Worm (Caenorhabditis elegans) whole organism, L1 larva: ENCODE measurements around the gene nhr-235.

ENCODE experiments used
- C04F5.9 ChIP-seq: sonication (generic microtip); optimal IDR thresholded peaks from 2 replicates; lab custom pipeline; 2016; ENCODE audit warnings: missing genetic modification characterization, missing compliant biosample characterization
- C16A3.4 ChIP-seq: fragments of 150-350 bp; optimal IDR thresholded peaks from 2 replicates; lab custom pipeline; 2014; ENCODE audit warnings: missing biosample characterization, missing genetic modification characterization
- C34B4.2 ChIP-seq: sonication (generic microtip); optimal IDR thresholded peaks from 2 replicates; lab custom pipeline; 2017; ENCODE audit warnings: mild to moderate bottlenecking, missing genetic modification characterization, missing compliant biosample characterization
- aha-1 ChIP-seq: fragments of 150-350 bp; optimal IDR thresholded peaks from 2 replicates; lab custom pipeline; 2014; ENCODE audit warnings: missing biosample characterization, missing genetic modification characterization
- blmp-1 ChIP-seq: fragments of 150-350 bp; optimal IDR thresholded peaks from 2 replicates; lab custom pipeline; 2014; ENCODE audit warnings: missing biosample characterization, missing genetic modification characterization
- ceh-63 ChIP-seq: fragments of 200-800 bp; sonication (Bioruptor generic); optimal IDR thresholded peaks from 2 replicates; lab custom pipeline; 2018; ENCODE audit warnings: mild to moderate bottlenecking, missing genetic modification characterization, missing compliant biosample characterization
- ceh-82 ChIP-seq, 3 experiments: fragments of 150-350 bp in 1 of 3; sonication (generic microtip) in 2 of 3; optimal IDR thresholded peaks; 2 replicates each; lab custom pipeline; 2014 to 2017; ENCODE audit warnings: missing biosample characterization in 3 of 3, missing genetic modification characterization in 3 of 3
- ces-1 ChIP-seq: fragments of 150-350 bp; optimal IDR thresholded peaks from 2 replicates; lab custom pipeline; 2014; ENCODE audit warnings: missing biosample characterization, missing genetic modification reagents, missing genetic modification characterization
- dpl-1 ChIP-seq, 3 experiments: fragments of 150-350 bp in 2 of 3; sonication (generic microtip) in 1 of 3; optimal IDR thresholded peaks; 2 replicates each; lab custom pipeline; 2014 to 2017; ENCODE audit warnings: missing biosample characterization in 3 of 3, missing genetic modification characterization in 3 of 3, missing genetic modification reagents in 3 of 3
- efl-1 ChIP-seq, 4 experiments: fragments of 150-350 bp; optimal IDR thresholded peaks in 3 of 4; peaks in 1 of 4; 1 replicate in 1 of 4; 2 replicates in 3 of 4; lab custom pipeline; 2014; ENCODE audit warnings: missing biosample characterization in 2 of 4, missing genetic modification characterization in 2 of 4, missing genetic modification reagents in 2 of 4
- egl-13 ChIP-seq: sonication (generic microtip); optimal IDR thresholded peaks from 2 replicates; lab custom pipeline; 2016; ENCODE audit warnings: missing genotype, missing genetic modification reagents, missing genetic modification characterization, missing compliant biosample characterization
- ets-5 ChIP-seq: fragments of 200-800 bp; sonication (Bioruptor generic); IDR thresholded peaks from 2 replicates; pipeline ENCODE4 v1.3.6; 2022; ENCODE audit warnings: missing genetic modification characterization, missing compliant biosample characterization
- fkh-10 ChIP-seq: sonication (generic microtip); optimal IDR thresholded peaks from 2 replicates; lab custom pipeline; 2017; ENCODE audit warnings: missing biosample characterization, missing genetic modification reagents, missing genetic modification characterization
- fkh-8 ChIP-seq: sonication (generic microtip); optimal IDR thresholded peaks from 2 replicates; lab custom pipeline; 2016; ENCODE audit warnings: mild to moderate bottlenecking, missing genetic modification characterization, missing compliant biosample characterization
- grh-1 ChIP-seq: fragments of 200-800 bp; sonication (Bioruptor generic); IDR thresholded peaks from 2 replicates; pipeline ENCODE4 v1.3.6; 2022; ENCODE audit warnings: missing genetic modification reagents, missing genetic modification characterization, missing compliant biosample characterization
- hpl-2 ChIP-seq: fragments of 150-350 bp; optimal IDR thresholded peaks from 2 replicates; lab custom pipeline; 2014; ENCODE audit warnings: missing biosample characterization, missing genetic modification reagents, missing genetic modification characterization
- isw-1 ChIP-seq: fragments of 200-800 bp; sonication (Bioruptor generic); IDR thresholded peaks from 2 replicates; pipeline ENCODE4 v1.3.6; 2022; ENCODE audit warnings: missing genetic modification characterization, missing compliant biosample characterization
- jun-1 ChIP-seq: fragments of 150-350 bp; optimal IDR thresholded peaks from 2 replicates; lab custom pipeline; 2014; ENCODE audit warnings: missing biosample characterization, missing genetic modification reagents, missing genetic modification characterization
- lin-13 ChIP-seq: fragments of 150-350 bp; optimal IDR thresholded peaks from 2 replicates; lab custom pipeline; 2014; ENCODE audit warnings: missing biosample characterization, missing genetic modification reagents, missing genetic modification characterization
- lin-14 ChIP-seq: fragments of 200-800 bp; sonication (Bioruptor generic); optimal IDR thresholded peaks from 2 replicates; lab custom pipeline; 2018; ENCODE audit warnings: mild to moderate bottlenecking, missing genetic modification characterization, moderate library complexity, missing compliant biosample characterization
- lin-15B ChIP-seq: fragments of 150-350 bp; sonication (generic microtip); optimal IDR thresholded peaks from 3 replicates; lab custom pipeline; 2014; ENCODE audit warnings: missing biosample characterization, missing genetic modification characterization
- lin-35 ChIP-seq, 2 experiments: fragments of 150-350 bp; optimal IDR thresholded peaks; 2 replicates each; lab custom pipeline; 2014; ENCODE audit warnings: missing biosample characterization in 2 of 2, missing genetic modification characterization in 2 of 2, missing genetic modification reagents in 2 of 2
- lin-39 ChIP-seq: fragments of 150-350 bp; optimal IDR thresholded peaks from 2 replicates; lab custom pipeline; 2014; ENCODE audit warnings: missing biosample characterization, missing genetic modification reagents, missing genetic modification characterization
- mab-9 ChIP-seq: fragments of 200-800 bp; sonication (Bioruptor generic); IDR thresholded peaks from 2 replicates; pipeline ENCODE4 v1.3.6; 2022; ENCODE audit warnings: missing genetic modification reagents, missing genetic modification characterization, missing compliant biosample characterization
- mdl-1 ChIP-seq, 2 experiments: fragments of 150-350 bp; optimal IDR thresholded peaks; 2 replicates each; lab custom pipeline; 2014 to 2017; ENCODE audit warnings: missing biosample characterization in 2 of 2, missing genetic modification characterization in 2 of 2, inconsistent platforms in 1 of 2
- mef-2 ChIP-seq: fragments of 150-350 bp; optimal IDR thresholded peaks from 2 replicates; lab custom pipeline; 2014; ENCODE audit warnings: missing biosample characterization, missing genetic modification characterization
- nhr-11 ChIP-seq: fragments of 150-350 bp; optimal IDR thresholded peaks from 2 replicates; lab custom pipeline; 2014; ENCODE audit warnings: missing biosample characterization, missing genetic modification characterization
- nhr-19 ChIP-seq: fragments of 200-800 bp; sonication (Bioruptor generic); conservative IDR thresholded peaks from 2 replicates; pipeline ENCODE4 v1.3.6; 2022; ENCODE audit warnings: missing genetic modification characterization, missing compliant biosample characterization
- nhr-20 ChIP-seq: sonication (generic microtip); optimal IDR thresholded peaks from 2 replicates; lab custom pipeline; 2016; ENCODE audit warnings: mild to moderate bottlenecking, missing genetic modification characterization, missing compliant biosample characterization
- nhr-28 ChIP-seq: fragments of 150-350 bp; optimal IDR thresholded peaks from 2 replicates; lab custom pipeline; 2014; ENCODE audit warnings: missing biosample characterization, missing genetic modification characterization
- nhr-47 ChIP-seq: sonication (generic microtip); optimal IDR thresholded peaks from 2 replicates; lab custom pipeline; 2016; ENCODE audit warnings: mild to moderate bottlenecking, missing genetic modification characterization, moderate library complexity, missing compliant biosample characterization
- nhr-71 ChIP-seq: sonication (generic microtip); optimal IDR thresholded peaks from 2 replicates; lab custom pipeline; 2016; ENCODE audit warnings: mild to moderate bottlenecking, missing genetic modification characterization, moderate library complexity, missing compliant biosample characterization
- nhr-85 ChIP-seq: sonication (generic microtip); peaks from one replicate; lab custom pipeline; 2016; ENCODE audit warnings: missing genetic modification characterization, inconsistent platforms, missing compliant biosample characterization
- nhr-90 ChIP-seq: sonication (generic microtip); optimal IDR thresholded peaks from 2 replicates; lab custom pipeline; 2016; ENCODE audit warnings: mild to moderate bottlenecking, missing genetic modification characterization, missing compliant biosample characterization; ENCODE audit not compliant: poor library complexity
- pag-3 ChIP-seq: sonication (generic microtip); optimal IDR thresholded peaks from 2 replicates; lab custom pipeline; 2017; ENCODE audit warnings: missing genetic modification characterization, mild to moderate bottlenecking, missing compliant biosample characterization, antibody characterized with exemption, borderline replicate concordance; ENCODE audit not compliant: insufficient read depth
- pqm-1 ChIP-seq: sonication (generic microtip); optimal IDR thresholded peaks from 3 replicates; lab custom pipeline; 2017; ENCODE audit warnings: missing biosample characterization, missing genetic modification characterization
- snu-23 ChIP-seq: sonication (generic microtip); optimal IDR thresholded peaks from 2 replicates; lab custom pipeline; 2016; ENCODE audit warnings: missing genetic modification characterization, missing compliant biosample characterization
- sox-4 ChIP-seq: sonication (generic microtip); optimal IDR thresholded peaks from 2 replicates; lab custom pipeline; 2016; ENCODE audit warnings: missing genetic modification characterization, missing compliant biosample characterization
- sup-37 ChIP-seq: fragments of 200-800 bp; sonication (Bioruptor generic); optimal IDR thresholded peaks from 2 replicates; lab custom pipeline; 2018; ENCODE audit warnings: mild to moderate bottlenecking, missing genetic modification characterization, missing compliant biosample characterization
- tlp-1 ChIP-seq: fragments of 150-350 bp; optimal IDR thresholded peaks from 2 replicates; lab custom pipeline; 2014; ENCODE audit warnings: missing biosample characterization, missing genetic modification characterization
- ztf-11 ChIP-seq, 2 experiments: sonication (generic microtip); optimal IDR thresholded peaks; 2 replicates each; lab custom pipeline; 2016 to 2017; ENCODE audit warnings: missing genetic modification characterization in 2 of 2, missing biosample characterization in 1 of 2, missing compliant biosample characterization in 1 of 2

Gene nhr-235

ce11 chrII:12616081-12616480, 24.4 kb upstream of the nhr-235 start, which contains the start of gene nspe-6:
nspe-6 (minus strand) TSS chrII:12616181.
- TF ChIP-seq C04F5.9 (no peak), nhr-85 (peak; percentile 47)

- TF ChIP-seq C04F5.9: no peak
- TF ChIP-seq ets-5: no peak
- no peak for TF ChIP-seq fkh-10
- TF ChIP-seq lin-13 (GFP tag; lab: Kevin White, UChicago): no peak
- no peak for TF ChIP-seq lin-15B
- no peak for TF ChIP-seq lin-14 (GFP tag; lab: Kevin White, UChicago)
- no peak for TF ChIP-seq efl-1 (optimal IDR thresholded peaks at IDR 0.05; lab: Kevin White, UChicago)
- TF ChIP-seq efl-1 (GFP tag; optimal IDR thresholded peaks at IDR 0.05 in 1 of 2; lab: Kevin White, UChicago): no peak
- no peak for TF ChIP-seq mef-2
- TF ChIP-seq pqm-1 (tag; lab: Kevin White, UChicago): no peak
- no peak for TF ChIP-seq nhr-28 (tag; lab: Kevin White, UChicago)
- no peak for TF ChIP-seq nhr-71 (tag; lab: Kevin White, UChicago)
- no peak for TF ChIP-seq sox-4 (tag; lab: Kevin White, UChicago)
- TF ChIP-seq nhr-20: no peak
- no peak for TF ChIP-seq nhr-90 (tag; lab: Kevin White, UChicago)
- no peak for TF ChIP-seq ceh-82 (tag; optimal IDR thresholded peaks at IDR 0.05; lab: Kevin White, UChicago)
- TF ChIP-seq aha-1 (tag; lab: Kevin White, UChicago): no peak
- TF ChIP-seq, all 84 proteins: peak for 0
These were observed 22.9 kb upstream of the nhr-235 start, which contains the start of gene nspe-3 for ce11 chrII:12617586-12617985. nspe-3 (plus strand) TSS chrII:12617886.

- TF ChIP-seq grh-1 (GFP tag; lab: Robert Waterston, UW) (no peak), ceh-63 (GFP tag; lab: Kevin White, UChicago) (no peak)
These were observed 21.2 kb upstream of the nhr-235 start, which contains the start of gene nspe-2 for ce11 chrII:12619288-12619687. nspe-2 (minus strand) TSS chrII:12619388.

ce11 chrII:12620764-12621163, 19.7 kb upstream of the nhr-235 start, which contains the start of gene nspe-1:
nspe-1 (minus strand) TSS chrII:12620864.
- TF ChIP-seq efl-1 (optimal IDR thresholded peaks at IDR 0.05; lab: Kevin White, UChicago) (no peak), efl-1 (GFP tag; optimal IDR thresholded peaks at IDR 0.05 in 1 of 2; lab: Kevin White, UChicago) (no peak), nhr-11 (tag; lab: Kevin White, UChicago) (no peak), isw-1 (GFP tag; lab: Robert Waterston, UW) (no peak), sup-37 (GFP tag; lab: Kevin White, UChicago) (no peak), jun-1 (tag; lab: Kevin White, UChicago) (no peak), ceh-63 (GFP tag; lab: Kevin White, UChicago) (no peak)

ce11 chrII:12621908-12622566, 18.4 kb upstream of the nhr-235 start, which contains the start of gene nspe-8:
nspe-8 (minus strand) TSS chrII:12621958.
- TF ChIP-seq aha-1 (tag; lab: Kevin White, UChicago) (no peak), dpl-1 (GFP tag; optimal IDR thresholded peaks at IDR 0.05; lab: Kevin White, UChicago) (peak in 1 of 3 experiments; percentile 34), mdl-1 (tag; optimal IDR thresholded peaks at IDR 0.05; lab: Kevin White, UChicago) (peak in 1 of 2 experiments; percentile 15), nhr-71 (tag; lab: Kevin White, UChicago) (peak; percentile 81), fkh-8 (tag; lab: Kevin White, UChicago) (no peak), isw-1 (GFP tag; lab: Robert Waterston, UW) (no peak), ces-1 (GFP tag; lab: Kevin White, UChicago) (no peak), C34B4.2 (tag; lab: Kevin White, UChicago) (no peak), mab-9 (GFP tag; lab: Robert Waterston, UW) (no peak), ztf-11 (tag; optimal IDR thresholded peaks at IDR 0.05; lab: Kevin White, UChicago) (no peak), nhr-47 (tag; lab: Kevin White, UChicago) (peak; percentile 69), blmp-1 (tag; lab: Kevin White, UChicago) (peak; percentile 38), lin-35 (GFP tag; optimal IDR thresholded peaks at IDR 0.05; lab: Kevin White, UChicago) (peak in 1 of 2 experiments; percentile 65), hpl-2 (GFP tag; lab: Kevin White, UChicago) (no peak), C16A3.4 (tag; lab: Kevin White, UChicago) (no peak), tlp-1 (tag; lab: Kevin White, UChicago) (no peak), C04F5.9 (no peak), snu-23 (GFP tag; lab: Kevin White, UChicago) (peak; percentile 63), lin-14 (GFP tag; lab: Kevin White, UChicago) (peak; percentile 70), nhr-11 (tag; lab: Kevin White, UChicago) (no peak), nhr-19 (GFP tag; lab: Robert Waterston, UW) (peak; percentile 44), nhr-90 (tag; lab: Kevin White, UChicago) (peak; percentile 63), pag-3 (tag; lab: Kevin White, UChicago) (no peak), nhr-20 (peak; percentile 90), ceh-63 (GFP tag; lab: Kevin White, UChicago) (no peak), egl-13 (tag; lab: Kevin White, UChicago) (no peak), lin-39 (tag; lab: Kevin White, UChicago) (peak; percentile 24)
